Worm (Caenorhabditis elegans) whole organism, L4 larva: ENCODE data around the gene B0513.90.
A peak's percentile ranks its signal among the peaks of the same experiment; 100 is the strongest.

ENCODE experiments used
- D1046.2 ChIP-seq: fragments of 200-800 bp; sonication (Bioruptor generic); IDR thresholded peaks from 2 replicates; pipeline ENCODE4 v1.3.6; 2022; ENCODE audit warnings: missing genetic modification characterization, missing compliant biosample characterization
- F10B5.3 ChIP-seq: sonication (generic microtip); optimal IDR thresholded peaks from 2 replicates; lab custom pipeline; 2016; ENCODE audit warnings: mild to moderate bottlenecking, missing genetic modification characterization, missing compliant biosample characterization
- F37D6.2 ChIP-seq: sonication (generic microtip); optimal IDR thresholded peaks from 2 replicates; lab custom pipeline; 2016; ENCODE audit warnings: mild to moderate bottlenecking, missing genetic modification characterization, missing compliant biosample characterization
- F49E8.2 ChIP-seq: sonication (generic microtip); optimal IDR thresholded peaks from 2 replicates; lab custom pipeline; 2016; ENCODE audit warnings: missing compliant biosample characterization, mild to moderate bottlenecking, missing genetic modification characterization, borderline replicate concordance
- R02D3.7 ChIP-seq: fragments of 150-350 bp; sonication (generic microtip); optimal IDR thresholded peaks from 3 replicates; lab custom pipeline; 2014; ENCODE audit warnings: missing biosample characterization, missing genetic modification characterization
- T20F7.1 ChIP-seq: fragments of 200-800 bp; sonication (Bioruptor generic); optimal IDR thresholded peaks from 2 replicates; lab custom pipeline; 2018; ENCODE audit warnings: mild to moderate bottlenecking, missing genetic modification characterization, missing compliant biosample characterization
- Y48G9A.11 ChIP-seq: fragments of 200-800 bp; sonication (Bioruptor generic); IDR thresholded peaks from 2 replicates; pipeline ENCODE4 v1.3.6; 2022; ENCODE audit warnings: missing genetic modification reagents, missing genetic modification characterization, missing compliant biosample characterization
- Y5F2A.4 ChIP-seq: fragments of 200-800 bp; sonication (Bioruptor generic); optimal IDR thresholded peaks from 2 replicates; lab custom pipeline; 2018; ENCODE audit warnings: mild to moderate bottlenecking, missing genetic modification characterization, missing compliant biosample characterization
- ZK337.2 ChIP-seq: fragments of 200-800 bp; sonication (Bioruptor generic); IDR thresholded peaks from 2 replicates; pipeline ENCODE4 v1.3.6; 2022; ENCODE audit warnings: missing genetic modification reagents, missing genetic modification characterization, missing compliant biosample characterization
- ZK546.5 ChIP-seq, 2 experiments: sonication (generic microtip); optimal IDR thresholded peaks; 2 replicates each; lab custom pipeline; 2017; ENCODE audit warnings: missing biosample characterization in 2 of 2, missing genetic modification characterization in 2 of 2
- arid-1 ChIP-seq: fragments of 200-800 bp; sonication (Bioruptor generic); conservative IDR thresholded peaks from 2 replicates; pipeline ENCODE4 v1.3.6; 2022; ENCODE audit warnings: missing genetic modification reagents, missing genetic modification characterization, missing compliant biosample characterization
- attf-4 ChIP-seq: sonication (generic microtip); optimal IDR thresholded peaks from 3 replicates; lab custom pipeline; 2017; ENCODE audit warnings: missing biosample characterization, missing genetic modification characterization
- ceh-20 ChIP-seq: fragments of 200-800 bp; sonication (Bioruptor generic); IDR thresholded peaks from 2 replicates; pipeline ENCODE4 v1.3.6; 2022; ENCODE audit warnings: missing genetic modification reagents, missing genetic modification characterization, missing compliant biosample characterization
- ceh-44 ChIP-seq: fragments of 200-800 bp; sonication (Bioruptor generic); IDR thresholded peaks from 2 replicates; pipeline ENCODE4 v1.3.6; 2022; ENCODE audit warnings: missing genetic modification reagents, missing genetic modification characterization, missing compliant biosample characterization
- cey-2 ChIP-seq: sonication (generic microtip); optimal IDR thresholded peaks from 3 replicates; lab custom pipeline; 2017; ENCODE audit warnings: missing genetic modification characterization, mild to moderate bottlenecking, missing compliant biosample characterization, antibody characterized with exemption, borderline replicate concordance; ENCODE audit not compliant: insufficient read depth
- ctbp-1 ChIP-seq: fragments of 200-800 bp; sonication (Bioruptor generic); IDR thresholded peaks from 2 replicates; pipeline ENCODE4 v1.3.6; 2022; ENCODE audit warnings: missing genetic modification reagents, missing genetic modification characterization, missing compliant biosample characterization
- daf-16 ChIP-seq, 3 experiments: sonication (generic microtip); optimal IDR thresholded peaks; 2 replicates each; lab custom pipeline; 2016 to 2017; ENCODE audit warnings: missing genetic modification characterization in 3 of 3, missing genetic modification reagents in 3 of 3, mild to moderate bottlenecking in 2 of 3, missing compliant biosample characterization in 2 of 3, missing biosample characterization in 1 of 3, moderate library complexity in 1 of 3
- daf-19 ChIP-seq: fragments of 200-800 bp; sonication (Bioruptor generic); conservative IDR thresholded peaks from 2 replicates; pipeline ENCODE4 v1.3.6; 2022; ENCODE audit warnings: missing genetic modification characterization, missing compliant biosample characterization
- dmd-9 ChIP-seq: fragments of 200-800 bp; sonication (Bioruptor generic); IDR thresholded peaks from 2 replicates; pipeline ENCODE4 v1.3.6; 2022; ENCODE audit warnings: missing genetic modification reagents, missing genetic modification characterization, missing compliant biosample characterization
- dpl-1 ChIP-seq: fragments of 150-350 bp; optimal IDR thresholded peaks from 2 replicates; lab custom pipeline; 2014; ENCODE audit warnings: missing biosample characterization, missing genetic modification reagents, missing genetic modification characterization
- gei-8 ChIP-seq: fragments of 200-800 bp; sonication (Bioruptor generic); optimal IDR thresholded peaks from 2 replicates; lab custom pipeline; 2018; ENCODE audit warnings: mild to moderate bottlenecking, missing genetic modification characterization, missing compliant biosample characterization
- hif-1 ChIP-seq, 2 experiments: sonication (generic microtip); optimal IDR thresholded peaks; 2 replicates each; lab custom pipeline; 2016 to 2017; ENCODE audit warnings: missing compliant biosample characterization in 2 of 2, missing genetic modification characterization in 2 of 2, missing genetic modification reagents in 2 of 2, missing genotype in 2 of 2, mild to moderate bottlenecking in 1 of 2
- hlh-11 ChIP-seq: fragments of 200-800 bp; sonication (Bioruptor generic); optimal IDR thresholded peaks from 2 replicates; lab custom pipeline; 2018; ENCODE audit warnings: mild to moderate bottlenecking, missing genetic modification characterization, missing compliant biosample characterization
- hlh-30 ChIP-seq: sonication (generic microtip); optimal IDR thresholded peaks from 2 replicates; lab custom pipeline; 2017; ENCODE audit warnings: antibody characterized with exemption, mild to moderate bottlenecking, missing genetic modification characterization, missing compliant biosample characterization; ENCODE audit not compliant: insufficient read depth
- jun-1 ChIP-seq: fragments of 150-350 bp; optimal IDR thresholded peaks from 2 replicates; lab custom pipeline; 2014; ENCODE audit warnings: missing biosample characterization, missing genetic modification reagents, missing genetic modification characterization
- lin-1 ChIP-seq: fragments of 200-800 bp; sonication (Bioruptor generic); IDR thresholded peaks from 2 replicates; pipeline ENCODE4 v1.3.6; 2022; ENCODE audit warnings: missing genetic modification reagents, missing genetic modification characterization, missing compliant biosample characterization
- lin-13 ChIP-seq: fragments of 150-350 bp; optimal IDR thresholded peaks from 2 replicates; lab custom pipeline; 2014; ENCODE audit warnings: missing biosample characterization, missing genetic modification reagents, missing genetic modification characterization
- lin-15B ChIP-seq: fragments of 150-350 bp; sonication (generic microtip); optimal IDR thresholded peaks from 3 replicates; lab custom pipeline; 2014; ENCODE audit warnings: missing biosample characterization, missing genetic modification characterization
- lin-38 ChIP-seq: fragments of 200-800 bp; sonication (Bioruptor generic); IDR thresholded peaks from 2 replicates; pipeline ENCODE4 v1.3.6; 2022; ENCODE audit warnings: missing genetic modification reagents, missing genetic modification characterization, missing compliant biosample characterization
- mdl-1 ChIP-seq, 2 experiments: fragments of 150-350 bp in 1 of 2; sonication (generic microtip) in 1 of 2; optimal IDR thresholded peaks; 2 replicates each; lab custom pipeline; 2014 to 2017; ENCODE audit warnings: missing biosample characterization in 2 of 2, missing genetic modification characterization in 2 of 2
- mep-1 ChIP-seq: fragments of 150-350 bp; sonication (generic microtip); optimal IDR thresholded peaks from 3 replicates; lab custom pipeline; 2014; ENCODE audit warnings: missing biosample characterization, missing genetic modification characterization
- nhr-10 ChIP-seq: fragments of 150-350 bp; optimal IDR thresholded peaks from 2 replicates; lab custom pipeline; 2014; ENCODE audit warnings: missing biosample characterization, missing genetic modification characterization
- nhr-102 ChIP-seq: sonication (generic microtip); optimal IDR thresholded peaks from 2 replicates; lab custom pipeline; 2016; ENCODE audit warnings: mild to moderate bottlenecking, missing genetic modification characterization, moderate library complexity, missing compliant biosample characterization
- nhr-11 ChIP-seq: fragments of 150-350 bp; optimal IDR thresholded peaks from 2 replicates; lab custom pipeline; 2014; ENCODE audit warnings: missing biosample characterization, missing genetic modification characterization
- nhr-25 ChIP-seq: sonication (generic microtip); optimal IDR thresholded peaks from 2 replicates; lab custom pipeline; 2017; ENCODE audit warnings: missing genetic modification characterization, mild to moderate bottlenecking, missing compliant biosample characterization, antibody characterized with exemption, moderate library complexity, borderline replicate concordance; ENCODE audit not compliant: insufficient read depth
- nhr-28 ChIP-seq: fragments of 150-350 bp; optimal IDR thresholded peaks from 2 replicates; lab custom pipeline; 2014; ENCODE audit warnings: missing biosample characterization, missing genetic modification characterization
- nhr-48 ChIP-seq: sonication (generic microtip); optimal IDR thresholded peaks from 2 replicates; lab custom pipeline; 2016; ENCODE audit warnings: mild to moderate bottlenecking, missing genetic modification characterization, missing compliant biosample characterization
- nhr-77 ChIP-seq: fragments of 150-350 bp; optimal IDR thresholded peaks from 2 replicates; lab custom pipeline; 2014; ENCODE audit warnings: missing biosample characterization, missing genetic modification characterization
- php-3 ChIP-seq: fragments of 200-800 bp; sonication (Bioruptor generic); IDR thresholded peaks from 2 replicates; pipeline ENCODE4 v1.3.6; 2022; ENCODE audit warnings: missing genetic modification reagents, missing genetic modification characterization, missing compliant biosample characterization
- pqm-1 ChIP-seq: sonication (generic microtip); optimal IDR thresholded peaks from 2 replicates; lab custom pipeline; 2017; ENCODE audit warnings: missing biosample characterization, missing genetic modification characterization
- rbr-2 ChIP-seq: sonication (generic microtip); optimal IDR thresholded peaks from 2 replicates; lab custom pipeline; 2016; ENCODE audit warnings: missing genotype, missing genetic modification characterization, missing compliant biosample characterization
- set-16 ChIP-seq: fragments of 200-800 bp; sonication (Bioruptor generic); IDR thresholded peaks from 2 replicates; pipeline ENCODE4 v1.3.6; 2022; ENCODE audit warnings: missing genetic modification reagents, missing genetic modification characterization, missing compliant biosample characterization
- tag-97 ChIP-seq: fragments of 200-800 bp; sonication (Bioruptor generic); IDR thresholded peaks from 2 replicates; pipeline ENCODE4 v1.3.6; 2022; ENCODE audit warnings: missing genetic modification characterization, missing compliant biosample characterization
- tra-1 ChIP-seq: fragments of 200-800 bp; sonication (Bioruptor generic); IDR thresholded peaks from 2 replicates; pipeline ENCODE4 v1.3.6; 2022; ENCODE audit warnings: missing genetic modification reagents, missing genetic modification characterization, missing compliant biosample characterization
- unc-130 ChIP-seq: sonication (generic microtip); optimal IDR thresholded peaks from 2 replicates; lab custom pipeline; 2016; ENCODE audit warnings: missing genetic modification reagents, missing genetic modification characterization, missing compliant biosample characterization
- vab-7 ChIP-seq: fragments of 200-800 bp; sonication (Bioruptor generic); IDR thresholded peaks from 2 replicates; pipeline ENCODE4 v1.3.6; 2022; ENCODE audit warnings: missing genetic modification reagents, missing genetic modification characterization, missing compliant biosample characterization
- zip-11 ChIP-seq: fragments of 200-800 bp; sonication (Bioruptor generic); IDR thresholded peaks from 2 replicates; pipeline ENCODE4 v1.3.6; 2022; ENCODE audit warnings: missing genetic modification characterization, missing compliant biosample characterization
- ztf-11 ChIP-seq: fragments of 150-350 bp; optimal IDR thresholded peaks from 2 replicates; lab custom pipeline; 2014; ENCODE audit warnings: missing biosample characterization, missing genetic modification characterization

Gene B0513.90

DNA sequence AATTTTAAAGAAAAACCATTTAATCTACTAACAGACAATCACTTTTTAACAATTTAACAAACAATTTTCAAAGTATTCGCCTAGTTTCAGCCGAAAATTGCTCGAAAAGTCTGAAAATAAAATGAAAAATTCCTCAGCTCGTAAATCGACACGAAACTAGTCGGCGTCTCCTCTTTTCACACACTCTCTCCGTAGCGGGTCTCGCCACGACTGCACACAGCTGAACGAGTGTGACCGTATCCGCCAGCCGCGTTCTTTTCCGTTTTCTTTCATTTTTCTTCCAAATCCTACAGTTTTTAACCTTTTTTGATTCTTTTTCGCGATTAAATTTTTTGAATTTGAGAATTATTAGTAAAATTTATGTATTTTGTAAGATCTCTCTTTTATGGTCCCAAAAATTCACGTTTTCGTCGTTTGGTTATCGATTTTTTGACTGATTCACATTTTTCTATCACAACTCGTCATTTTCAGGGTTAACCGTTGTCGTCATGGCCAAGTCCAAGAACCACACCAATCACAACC is 15.0 kb downstream of the B0513.90 start, which contains the start of gene rpl-29 (continued):
- peak; percentile 57; the same call in 1 of the 2 replicates for TF ChIP-seq php-3
- TF ChIP-seq unc-130: peak; percentile 64
- TF ChIP-seq nhr-10 (tag; lab: Kevin White, UChicago): no peak
- no peak for TF ChIP-seq zip-11 (GFP tag; lab: Robert Waterston, UW)
- no peak for TF ChIP-seq daf-19
- peak; percentile 90 for TF ChIP-seq hlh-30 (tag; lab: Kevin White, UChicago)
- peak; percentile 65 for TF ChIP-seq nhr-25 (tag; lab: Kevin White, UChicago)
- TF ChIP-seq ctbp-1 (GFP tag; lab: Robert Waterston, UW): 0 out of 2 replicates have a peak, but pooled peaks have one; percentile 24
- TF ChIP-seq lin-13 (GFP tag; lab: Kevin White, UChicago): peak; percentile 57
- no peak for TF ChIP-seq ztf-11 (tag; lab: Kevin White, UChicago)
- TF ChIP-seq T20F7.1 (GFP tag; lab: Kevin White, UChicago): peak; percentile 61
- TF ChIP-seq dmd-9 (GFP tag; lab: Robert Waterston, UW): peak; percentile 56; the same call in 1 of the 2 replicates
- TF ChIP-seq F37D6.2: peak; percentile 22
- no peak for TF ChIP-seq tra-1 (GFP tag; lab: Robert Waterston, UW)
- TF ChIP-seq rbr-2 (tag; lab: Kevin White, UChicago): peak; percentile 70
- peak; percentile 80 for TF ChIP-seq dpl-1 (GFP tag; lab: Kevin White, UChicago)
- TF ChIP-seq nhr-77: peak; percentile 50
- peak; percentile 69 for TF ChIP-seq lin-38 (GFP tag; lab: Robert Waterston, UW)
- peak; percentile 57 for TF ChIP-seq nhr-102 (tag; lab: Kevin White, UChicago)
- TF ChIP-seq Y48G9A.11 (GFP tag; lab: Robert Waterston, UW): peak; percentile 42
- peak; percentile 91 for TF ChIP-seq mep-1 (tag; lab: Kevin White, UChicago)
- no peak for TF ChIP-seq ZK546.5 (tag; optimal IDR thresholded peaks at IDR 0.05; lab: Kevin White, UChicago)
- no peak for TF ChIP-seq pqm-1 (tag; lab: Kevin White, UChicago)
- peak; percentile 64 for TF ChIP-seq nhr-28
- TF ChIP-seq lin-15B (tag; lab: Kevin White, UChicago): no peak
- TF ChIP-seq nhr-48 (tag; lab: Kevin White, UChicago): no peak
- peak; percentile 79 for TF ChIP-seq nhr-11 (tag; lab: Kevin White, UChicago)
- 0 out of 2 replicates have a peak, but pooled peaks have one; percentile 28 for TF ChIP-seq vab-7
- TF ChIP-seq set-16: no peak
- peak in 1 of 2 experiments; percentile 34 for TF ChIP-seq mdl-1 (tag; optimal IDR thresholded peaks at IDR 0.05; lab: Kevin White, UChicago)
- peak; percentile 63; the same call in 1 of the 2 replicates for TF ChIP-seq lin-1
- TF ChIP-seq attf-4: no peak
- TF ChIP-seq hlh-11 (tag; lab: Kevin White, UChicago): peak; percentile 84
- no peak for TF ChIP-seq daf-16 (GFP tag; optimal IDR thresholded peaks at IDR 0.05; lab: Kevin White, UChicago)
- peak; percentile 63 for TF ChIP-seq daf-16 (tag; optimal IDR thresholded peaks at IDR 0.05; lab: Kevin White, UChicago)
- TF ChIP-seq tag-97: no peak
- TF ChIP-seq Y5F2A.4 (GFP tag; lab: Kevin White, UChicago): no peak
- TF ChIP-seq ZK337.2 (GFP tag; lab: Robert Waterston, UW): no peak
- TF ChIP-seq ceh-44: no peak
- TF ChIP-seq gei-8 (GFP tag; lab: Kevin White, UChicago): no peak
- no peak for TF ChIP-seq jun-1 (tag; lab: Kevin White, UChicago)
- TF ChIP-seq cey-2 (tag; lab: Kevin White, UChicago): no peak
- TF ChIP-seq F10B5.3 (tag; lab: Kevin White, UChicago): peak; percentile 27
- TF ChIP-seq F49E8.2 (tag; lab: Kevin White, UChicago): peak; percentile 73
- peak; percentile 76 for TF ChIP-seq arid-1
- peak; percentile 100 for TF ChIP-seq D1046.2 (GFP tag; lab: Robert Waterston, UW)
- peak in 1 of 2 experiments; percentile 70 for TF ChIP-seq hif-1 (tag; optimal IDR thresholded peaks at IDR 0.05; lab: Kevin White, UChicago)
- 0 out of 2 replicates have a peak, but pooled peaks have one; percentile 43 for TF ChIP-seq ceh-20 (GFP tag; lab: Robert Waterston, UW)
- peak; percentile 90 for TF ChIP-seq R02D3.7
